Worm (Caenorhabditis elegans) whole organism, mixed stage, embryonic: Measurements from ENCODE around the gene Y54G2A.73.

ENCODE experiments used
- bed-3 ChIP-seq: fragments of 200-800 bp; sonication (Bioruptor generic); optimal IDR thresholded peaks from 3 replicates; lab custom pipeline; 2018; ENCODE audit warnings: mild to moderate bottlenecking, missing genetic modification characterization, moderate library complexity, missing compliant biosample characterization
- elt-1 ChIP-seq: sonication (generic microtip); optimal IDR thresholded peaks from 2 replicates; lab custom pipeline; 2017; ENCODE audit warnings: missing genetic modification characterization, mild to moderate bottlenecking, missing compliant biosample characterization, antibody characterized with exemption, moderate library complexity, borderline replicate concordance; ENCODE audit not compliant: insufficient read depth
- elt-3 ChIP-seq: fragments of 150-350 bp; optimal IDR thresholded peaks from 2 replicates; lab custom pipeline; 2014; ENCODE audit warnings: missing biosample characterization, missing genetic modification characterization
- lin-13 ChIP-seq: fragments of 150-350 bp; optimal IDR thresholded peaks from 2 replicates; lab custom pipeline; 2014; ENCODE audit warnings: missing biosample characterization, missing genetic modification characterization
- lsy-2 ChIP-seq: fragments of 150-350 bp; optimal IDR thresholded peaks from 2 replicates; lab custom pipeline; 2014; ENCODE audit warnings: missing biosample characterization, missing genetic modification characterization
- nhr-2 ChIP-seq: fragments of 150-350 bp; optimal IDR thresholded peaks from 2 replicates; lab custom pipeline; 2014; ENCODE audit warnings: missing biosample characterization, missing genetic modification characterization
- nhr-237 ChIP-seq: fragments of 150-350 bp; optimal IDR thresholded peaks from 2 replicates; lab custom pipeline; 2014; ENCODE audit warnings: missing biosample characterization, missing genetic modification characterization
- nhr-28 ChIP-seq: fragments of 150-350 bp; optimal IDR thresholded peaks from 2 replicates; lab custom pipeline; 2014; ENCODE audit warnings: missing biosample characterization, missing genetic modification characterization
- nhr-76 ChIP-seq: sonication (generic microtip); optimal IDR thresholded peaks from 2 replicates; lab custom pipeline; 2017; ENCODE audit warnings: missing biosample characterization, missing genetic modification characterization
- pha-4 ChIP-seq: fragments of 150-350 bp; optimal IDR thresholded peaks from 2 replicates; lab custom pipeline; 2018; ENCODE audit warnings: missing biosample characterization, missing genetic modification reagents, missing genetic modification characterization
- sptf-1 ChIP-seq: sonication (generic microtip); optimal IDR thresholded peaks from 2 replicates; lab custom pipeline; 2017; ENCODE audit warnings: mild to moderate bottlenecking, missing genetic modification characterization, moderate library complexity, missing compliant biosample characterization
- zip-8 ChIP-seq: fragments of 150-350 bp; optimal IDR thresholded peaks from 2 replicates; lab custom pipeline; 2014; ENCODE audit warnings: missing biosample characterization, missing genetic modification characterization
- ztf-11 ChIP-seq: fragments of 150-350 bp; optimal IDR thresholded peaks from 2 replicates; lab custom pipeline; 2014; ENCODE audit warnings: missing biosample characterization, missing genetic modification characterization

ce11 chrIV:2998597-2999161, 10.0 kb downstream of the Y54G2A.73 start:
- TF ChIP-seq nhr-28 (tag; lab: Kevin White, UChicago) (no peak), lin-13 (tag; lab: Kevin White, UChicago) (no peak), pha-4 (tag; lab: Kevin White, UChicago) (no peak), zip-8 (tag; lab: Kevin White, UChicago) (no peak), elt-1 (no peak), bed-3 (GFP tag; lab: Kevin White, UChicago) (no peak), elt-3 (no peak), nhr-237 (no peak), sptf-1 (tag; lab: Kevin White, UChicago) (peak; percentile 40), nhr-2 (tag; lab: Kevin White, UChicago) (no peak), nhr-76 (tag; lab: Kevin White, UChicago) (no peak), ztf-11 (tag; lab: Kevin White, UChicago) (no peak), lsy-2 (tag; lab: Kevin White, UChicago) (no peak)
